Fruit fly (Drosophila melanogaster) whole organism, pupa: ENCODE measurements around the gene Mnn1.

Experiments used
- CG10348 ChIP-seq: fragments of 200-800 bp; sonication (Bioruptor generic); IDR thresholded peaks from 2 replicates; pipeline ENCODE4 v1.3.6; 2022; ENCODE audit warnings: missing biosample characterization, missing genetic modification characterization
- CG12605 ChIP-seq: fragments of 200-800 bp; sonication (Bioruptor generic); IDR thresholded peaks from 2 replicates; pipeline ENCODE4 v1.3.6; 2022; ENCODE audit warnings: missing biosample characterization, missing genetic modification characterization
- CG13204 ChIP-seq: fragments of 200-800 bp; sonication (Bioruptor generic); optimal IDR thresholded peaks from 2 replicates; lab custom pipeline; 2018; ENCODE audit warnings: missing biosample characterization, mild to moderate bottlenecking, missing genetic modification characterization, moderate library complexity
- CG14655 ChIP-seq: fragments of 200-800 bp; sonication (Bioruptor generic); optimal IDR thresholded peaks from 3 replicates; lab custom pipeline; 2017; ENCODE audit warnings: mild to moderate bottlenecking, missing biosample characterization, missing genetic modification reagents, missing genetic modification characterization
- CG15710 ChIP-seq: fragments of 200-800 bp; sonication (Bioruptor generic); optimal IDR thresholded peaks from 2 replicates; lab custom pipeline; 2018; ENCODE audit warnings: missing biosample characterization, mild to moderate bottlenecking, missing genetic modification characterization, moderate library complexity
- CG17806 ChIP-seq: fragments of 200-800 bp; sonication (Bioruptor generic); optimal IDR thresholded peaks from 2 replicates; lab custom pipeline; 2018; ENCODE audit warnings: missing biosample characterization, mild to moderate bottlenecking, missing genetic modification characterization, moderate library complexity
- CG32121 ChIP-seq: fragments of 200-800 bp; sonication (Bioruptor generic); IDR thresholded peaks from 2 replicates; pipeline ENCODE4 v1.3.6; 2022; ENCODE audit warnings: missing biosample characterization, missing genetic modification characterization
- CG34367 ChIP-seq: fragments of 200-800 bp; sonication (Bioruptor generic); optimal IDR thresholded peaks from 2 replicates; lab custom pipeline; 2018; ENCODE audit warnings: missing biosample characterization, mild to moderate bottlenecking, missing genetic modification characterization
- CG4496 ChIP-seq: fragments of 200-800 bp; sonication (Bioruptor generic); IDR thresholded peaks from 3 replicates; pipeline ENCODE4 v1.3.6; 2022; ENCODE audit warnings: missing biosample characterization, missing genetic modification characterization
- CG8159 ChIP-seq: fragments of 200-800 bp; sonication (Bioruptor generic); optimal IDR thresholded peaks from 3 replicates; lab custom pipeline; 2018; ENCODE audit warnings: missing biosample characterization, mild to moderate bottlenecking, missing genetic modification characterization, moderate library complexity
- CG8301 ChIP-seq: fragments of 200-800 bp; sonication (Bioruptor generic); optimal IDR thresholded peaks from 2 replicates; lab custom pipeline; 2018; ENCODE audit warnings: missing biosample characterization, mild to moderate bottlenecking, missing genetic modification characterization
- CG9948 ChIP-seq: fragments of 200-800 bp; sonication (Bioruptor generic); optimal IDR thresholded peaks from 2 replicates; lab custom pipeline; 2018; ENCODE audit warnings: missing biosample characterization, mild to moderate bottlenecking, missing genetic modification characterization, moderate library complexity
- D1 ChIP-seq: fragments of 200-800 bp; sonication (Bioruptor generic); optimal IDR thresholded peaks from 2 replicates; lab custom pipeline; 2018; ENCODE audit warnings: missing biosample characterization, mild to moderate bottlenecking, missing genetic modification characterization, moderate library complexity
- EcR ChIP-seq: fragments of 200-800 bp; sonication (Bioruptor generic); optimal IDR thresholded peaks from 3 replicates; lab custom pipeline; 2019; ENCODE audit warnings: missing biosample characterization, missing genetic modification characterization, mild to moderate bottlenecking, moderate library complexity, missing genetic modification reagents
- Ets98B ChIP-seq: fragments of 200-800 bp; sonication (Bioruptor generic); IDR thresholded peaks from 2 replicates; pipeline ENCODE4 v1.3.6; 2022; ENCODE audit warnings: missing biosample characterization, missing genetic modification characterization
- Pif1A ChIP-seq: fragments of 200-800 bp; sonication (Bioruptor generic); optimal IDR thresholded peaks from 3 replicates; lab custom pipeline; 2016; ENCODE audit warnings: missing biosample characterization, missing genetic modification characterization
- Pif1B ChIP-seq: fragments of 200-800 bp; sonication (Bioruptor generic); optimal IDR thresholded peaks from 3 replicates; lab custom pipeline; 2016; ENCODE audit warnings: missing biosample characterization, missing genetic modification characterization
- Snoo ChIP-seq: fragments of 200-800 bp; sonication (Bioruptor generic); optimal IDR thresholded peaks from 3 replicates; lab custom pipeline; 2017; ENCODE audit warnings: missing biosample characterization, mild to moderate bottlenecking, missing genetic modification characterization, inconsistent platforms
- fd96Ca ChIP-seq: fragments of 200-800 bp; sonication (Bioruptor generic); IDR thresholded peaks from 3 replicates; pipeline ENCODE4 v1.3.6; 2022; ENCODE audit warnings: missing biosample characterization, missing genetic modification characterization
- gl ChIP-seq: fragments of 200-800 bp; sonication (Bioruptor generic); optimal IDR thresholded peaks from 2 replicates; lab custom pipeline; 2018; ENCODE audit warnings: missing biosample characterization, mild to moderate bottlenecking, missing genetic modification characterization
- rn ChIP-seq: fragments of 200-800 bp; sonication (Bioruptor generic); IDR thresholded peaks from 2 replicates; pipeline ENCODE4 v1.3.6; 2022; ENCODE audit warnings: missing biosample characterization, missing genetic modification characterization

Gene Mnn1

dm6 chr2L:7081307-7081706 is 25.2 kb downstream of the Mnn1 start:
- TF ChIP-seq CG8159 (tag; lab: Kevin White, UChicago): no peak
- no peak for TF ChIP-seq rn (GFP tag; lab: Robert Waterston, UW)
- TF ChIP-seq CG8301: no peak
- no peak for TF ChIP-seq CG9948
- peak; percentile 16 for TF ChIP-seq CG14655 (GFP tag; lab: Kevin White, UChicago)
- TF ChIP-seq fd96Ca (GFP tag; lab: Robert Waterston, UW): peak; percentile 39; the same call in 2 of the 3 replicates
- no peak for TF ChIP-seq CG12605
- no peak for TF ChIP-seq CG32121 (GFP tag; lab: Robert Waterston, UW)
- no peak for TF ChIP-seq Snoo (tag; lab: Kevin White, UChicago)
- TF ChIP-seq D1 (tag; lab: Kevin White, UChicago): no peak
- TF ChIP-seq Pif1A (GFP tag; lab: Kevin White, UChicago): no peak
- TF ChIP-seq CG10348: no peak
- no peak for TF ChIP-seq gl (tag; lab: Kevin White, UChicago)
- no peak for TF ChIP-seq CG34367 (tag; lab: Kevin White, UChicago)
- TF ChIP-seq EcR: no peak
- no peak for TF ChIP-seq Ets98B (GFP tag; lab: Robert Waterston, UW)
- TF ChIP-seq CG4496: 0 out of 3 replicates have a peak, but pooled peaks have one; percentile 29
- no peak for TF ChIP-seq CG13204
- no peak for TF ChIP-seq Pif1B (GFP tag; lab: Kevin White, UChicago)
- TF ChIP-seq CG17806 (tag; lab: Kevin White, UChicago): peak; percentile 8
- TF ChIP-seq CG15710 (tag; lab: Kevin White, UChicago): no peak

- no peak for TF ChIP-seq fd96Ca (GFP tag; lab: Robert Waterston, UW)
- TF ChIP-seq CG9948: no peak
- TF ChIP-seq CG4496: no peak
- TF ChIP-seq CG8301: no peak
- no peak for TF ChIP-seq CG12605
- TF ChIP-seq Pif1A (GFP tag; lab: Kevin White, UChicago): no peak
- TF ChIP-seq CG14655 (GFP tag; lab: Kevin White, UChicago): no peak
- TF ChIP-seq EcR: peak; percentile 71
Observed at dm6 chr2L:7082203-7082602, 26.1 kb downstream of the Mnn1 start.

DNA sequence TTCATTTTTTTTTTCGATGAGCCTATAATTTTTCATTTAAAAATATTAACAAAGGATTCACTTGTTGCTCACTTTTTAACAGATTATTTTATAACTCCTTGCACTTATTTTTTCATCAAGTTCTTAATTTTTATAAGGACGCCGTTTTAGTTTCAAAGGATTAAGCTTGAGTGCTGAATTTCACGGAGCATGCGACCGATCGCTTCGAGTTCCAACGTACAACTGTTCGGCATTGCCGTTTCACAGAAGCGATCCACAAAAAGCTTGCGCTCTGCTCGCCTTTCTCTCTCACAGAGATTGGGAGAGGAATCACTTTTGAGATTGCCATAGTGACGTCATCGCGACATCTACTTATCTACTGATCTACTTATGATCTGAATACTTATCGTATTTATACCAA is 28.3 kb downstream of the Mnn1 start, which contains the start of gene Pvf2:
Pvf2 (minus strand) TSS at position 226 of the 400 bp plus-strand sequence.
- TF ChIP-seq CG15710 (tag; lab: Kevin White, UChicago) (no peak), CG14655 (GFP tag; lab: Kevin White, UChicago) (no peak), CG17806 (tag; lab: Kevin White, UChicago) (no peak), CG34367 (tag; lab: Kevin White, UChicago) (no peak), CG4496 (peak; percentile 62; the same call in 1 of the 3 replicates), CG13204 (no peak), Pif1B (GFP tag; lab: Kevin White, UChicago) (peak; percentile 25), D1 (tag; lab: Kevin White, UChicago) (peak; percentile 60), Ets98B (GFP tag; lab: Robert Waterston, UW) (no peak), CG9948 (no peak), Pif1A (GFP tag; lab: Kevin White, UChicago) (peak; percentile 16), EcR (peak; percentile 11)

dm6 chr2L:7090922-7091321 is 34.8 kb downstream of the Mnn1 start:
- TF ChIP-seq CG17806 (tag; lab: Kevin White, UChicago) (peak; percentile 19), Pif1A (GFP tag; lab: Kevin White, UChicago) (no peak), CG9948 (peak; percentile 31), CG10348 (no peak), rn (GFP tag; lab: Robert Waterston, UW) (no peak), EcR (no peak), Pif1B (GFP tag; lab: Kevin White, UChicago) (peak; percentile 21), CG4496 (no peak), CG8159 (tag; lab: Kevin White, UChicago) (peak; percentile 43), D1 (tag; lab: Kevin White, UChicago) (no peak), Ets98B (GFP tag; lab: Robert Waterston, UW) (no peak), CG12605 (no peak), Snoo (tag; lab: Kevin White, UChicago) (peak; percentile 31), CG13204 (no peak), CG14655 (GFP tag; lab: Kevin White, UChicago) (peak; percentile 32), CG32121 (GFP tag; lab: Robert Waterston, UW) (no peak), fd96Ca (GFP tag; lab: Robert Waterston, UW) (no peak), CG8301 (no peak), CG34367 (tag; lab: Kevin White, UChicago) (no peak), CG15710 (tag; lab: Kevin White, UChicago) (no peak), gl (tag; lab: Kevin White, UChicago) (no peak)
- TF ChIP-seq, all 21 proteins: peak for 6

dm6 chr2L:7094303-7094702 is 38.2 kb downstream of the Mnn1 start:
- TF ChIP-seq CG15710 (tag; lab: Kevin White, UChicago) (peak; percentile 62), CG34367 (tag; lab: Kevin White, UChicago) (peak; percentile 24), Ets98B (GFP tag; lab: Robert Waterston, UW) (no peak), CG14655 (GFP tag; lab: Kevin White, UChicago) (peak; percentile 8)

dm6 chr2L:7097386-7097785 is 41.3 kb downstream of the Mnn1 start:
- TF ChIP-seq CG14655 (GFP tag; lab: Kevin White, UChicago) (no peak), D1 (tag; lab: Kevin White, UChicago) (no peak), CG32121 (GFP tag; lab: Robert Waterston, UW) (no peak), EcR (no peak), gl (tag; lab: Kevin White, UChicago) (no peak), CG4496 (no peak), rn (GFP tag; lab: Robert Waterston, UW) (no peak), CG10348 (no peak), CG12605 (no peak), CG9948 (no peak), CG34367 (tag; lab: Kevin White, UChicago) (no peak), Snoo (tag; lab: Kevin White, UChicago) (no peak), CG15710 (tag; lab: Kevin White, UChicago) (no peak), CG8301 (no peak)
- TF ChIP-seq, all 21 proteins: peak for 0
